Worm (Caenorhabditis elegans): ENCODE measurements around the gene C31H1.2.

Gene C31H1.2

DNA sequence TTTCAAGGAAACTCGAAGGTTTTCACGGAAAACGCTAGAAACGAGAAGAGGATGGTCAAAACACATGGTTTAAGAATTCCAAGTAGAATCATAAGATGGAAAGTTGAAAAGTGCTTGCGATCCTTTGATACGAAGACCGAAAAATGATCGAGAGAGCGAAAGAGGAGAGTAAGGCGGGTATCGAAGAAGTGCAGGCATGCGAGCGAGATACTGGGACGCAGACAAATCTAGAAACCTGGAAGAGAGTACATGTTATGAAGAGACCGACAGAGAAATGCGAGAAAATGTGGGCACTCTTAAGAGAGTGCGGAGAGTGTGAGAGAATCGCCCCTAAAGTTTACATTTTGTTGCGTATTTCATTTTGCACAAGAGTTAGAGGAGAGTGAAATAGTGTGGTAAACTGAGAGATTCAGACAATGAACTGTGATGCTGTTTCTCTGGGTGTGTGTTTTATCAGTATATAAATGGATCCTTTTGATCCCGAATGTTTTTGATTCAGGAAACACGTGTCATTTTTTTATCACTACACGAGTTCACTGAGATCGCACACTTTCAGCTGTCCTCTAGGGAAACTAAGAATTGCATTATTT, 37.0 kb upstream of the C31H1.2 start (continued):
- TF ChIP-seq lin-38 (GFP tag; IDR thresholded peaks at IDR 0.05) (peak; percentile 43; the same call in 1 of the 2 replicates), nhr-76 (tag; optimal IDR thresholded peaks at IDR 0.05) (no peak), ceh-62 (tag; optimal IDR thresholded peaks at IDR 0.05) (no peak), sdz-12 (GFP tag; optimal IDR thresholded peaks at IDR 0.05) (no peak), mxl-2 (GFP tag; conservative IDR thresholded peaks at IDR 0.05) (no peak)

DNA sequence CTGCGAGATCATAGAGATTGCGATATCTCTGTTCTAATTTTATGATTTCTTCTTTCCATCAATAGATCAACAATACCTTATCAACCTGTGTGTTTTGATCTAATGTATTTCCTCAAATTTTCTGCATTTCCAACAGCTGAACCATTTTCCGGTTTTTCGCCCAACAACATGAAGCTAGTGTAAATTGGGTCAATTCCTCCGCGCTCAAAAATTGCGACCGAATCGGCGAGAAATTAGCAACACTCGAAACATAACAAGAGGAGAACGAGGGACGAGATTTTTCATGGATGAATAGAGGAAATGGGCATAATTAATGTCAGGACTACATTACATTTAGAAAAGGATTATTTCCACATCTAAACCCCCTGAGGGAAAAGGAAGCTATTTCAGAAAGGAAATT, 36.3 kb upstream of the C31H1.2 start:
- TF ChIP-seq vab-7 (GFP tag; IDR thresholded peaks at IDR 0.05): no peak
- TF ChIP-seq T20F7.1 (GFP tag; optimal IDR thresholded peaks at IDR 0.05): no peak
- TF ChIP-seq hlh-30 (tag; optimal IDR thresholded peaks at IDR 0.05; ENCODE audit: insufficient read depth): no peak
- TF ChIP-seq lim-7 (GFP tag; IDR thresholded peaks at IDR 0.05): no peak
- TF ChIP-seq ama-1 (optimal IDR thresholded peaks at IDR 0.05): no peak
- 0 out of 2 replicates have a peak, but pooled peaks have one; percentile 13 for TF ChIP-seq dmd-6 (GFP tag; IDR thresholded peaks at IDR 0.05)
- TF ChIP-seq nhr-102 (tag; optimal IDR thresholded peaks at IDR 0.05): no peak
- TF ChIP-seq lin-39 (tag; optimal IDR thresholded peaks at IDR 0.05): no peak

DNA sequence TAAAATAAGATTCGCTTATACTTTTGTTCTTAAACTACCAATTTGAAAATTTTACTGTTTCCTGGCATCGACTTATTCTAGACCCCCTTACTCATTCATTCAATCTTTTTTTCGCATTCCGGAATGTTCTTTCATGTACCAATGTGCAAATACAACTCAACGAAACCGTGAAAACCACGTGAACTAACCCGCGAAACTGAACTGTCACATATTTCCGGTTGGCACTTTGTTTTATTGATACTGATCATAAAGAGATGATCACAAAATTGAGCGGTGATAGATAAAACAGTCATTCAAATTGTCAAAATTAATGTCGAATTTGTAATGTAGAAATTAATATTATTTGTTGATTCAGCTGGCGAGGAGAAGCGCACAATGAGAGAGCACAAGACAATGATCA, 35.2 kb upstream of the C31H1.2 start:
- TF ChIP-seq nhr-6 (tag; optimal IDR thresholded peaks at IDR 0.05) (no peak), Y48G9A.11 (GFP tag; IDR thresholded peaks at IDR 0.05) (no peak), D1046.2 (GFP tag; IDR thresholded peaks at IDR 0.05) (no peak), mxl-3 (GFP tag; optimal IDR thresholded peaks at IDR 0.05) (no peak), zip-2 (tag; optimal IDR thresholded peaks at IDR 0.05) (no peak), spr-1 (tag; optimal IDR thresholded peaks at IDR 0.05) (no peak), nhr-237 (tag; optimal IDR thresholded peaks at IDR 0.05) (no peak), saeg-2 (GFP tag; IDR thresholded peaks at IDR 0.05) (no peak), ztf-11 (tag; optimal IDR thresholded peaks at IDR 0.05) (no peak), nhr-11 (tag; optimal IDR thresholded peaks at IDR 0.05) (no peak), F49E8.2 (tag; optimal IDR thresholded peaks at IDR 0.05; ENCODE audit: borderline replicate concordance) (no peak), lsy-2 (tag; optimal IDR thresholded peaks at IDR 0.05) (no peak), daf-8 (GFP tag; IDR thresholded peaks at IDR 0.05) (no peak), nhr-76 (tag; optimal IDR thresholded peaks at IDR 0.05) (no peak), lir-3 (tag; optimal IDR thresholded peaks at IDR 0.05) (no peak), snpc-1.2 (GFP tag; IDR thresholded peaks at IDR 0.05) (no peak), lin-39 (tag; optimal IDR thresholded peaks at IDR 0.05) (no peak), pqm-1 (tag; optimal IDR thresholded peaks at IDR 0.05) (peak; percentile 49), pha-4 (GFP tag; IDR thresholded peaks at IDR 0.05) (0 out of 2 replicates have a peak, but pooled peaks have one; percentile 18), pha-4 (tag; optimal IDR thresholded peaks at IDR 0.05) (no peak), nhr-25 (tag; optimal IDR thresholded peaks at IDR 0.05; ENCODE audit: borderline replicate concordance, insufficient read depth) (no peak), madf-9 (GFP tag; conservative IDR thresholded peaks at IDR 0.05) (no peak), tra-1 (GFP tag; IDR thresholded peaks at IDR 0.05) (peak; percentile 57; the same call in 1 of the 2 replicates), zag-1 (tag; optimal IDR thresholded peaks at IDR 0.05) (no peak), php-3 (GFP tag; IDR thresholded peaks at IDR 0.05) (peak; percentile 93), T20F7.1 (GFP tag; optimal IDR thresholded peaks at IDR 0.05) (no peak), aha-1 (tag) (no peak), lin-1 (GFP tag; IDR thresholded peaks at IDR 0.05) (peak; percentile 88), dmd-6 (GFP tag; IDR thresholded peaks at IDR 0.05) (peak; percentile 97), hlh-30 (tag; optimal IDR thresholded peaks at IDR 0.05; ENCODE audit: insufficient read depth) (peak; percentile 67), fos-1 (tag; optimal IDR thresholded peaks at IDR 0.05) (no peak), nhr-48 (tag; optimal IDR thresholded peaks at IDR 0.05) (peak; percentile 82), ceh-20 (GFP tag; IDR thresholded peaks at IDR 0.05) (no peak), mdl-1 (tag; optimal IDR thresholded peaks at IDR 0.05) (peak; percentile 8 to 55), hmg-1.1 (GFP tag; IDR thresholded peaks at IDR 0.05) (no peak), mxl-2 (GFP tag; conservative IDR thresholded peaks at IDR 0.05) (peak; percentile 94), ceh-44 (GFP tag; IDR thresholded peaks at IDR 0.05) (no peak), zip-11 (GFP tag; IDR thresholded peaks at IDR 0.05) (no peak), nhr-41 (GFP tag; IDR thresholded peaks at IDR 0.05) (no peak), jun-1 (tag; optimal IDR thresholded peaks at IDR 0.05) (no peak)
